Worm (Caenorhabditis elegans) whole organism, L3 larva: ENCODE results near the gene cdh-10.
A peak's percentile ranks its signal among the peaks of the same experiment; 100 is the strongest.

Experiments used
- aly-2 ChIP-seq: fragments of 150-350 bp; optimal IDR thresholded peaks from 2 replicates; lab custom pipeline; 2014; ENCODE audit warnings: missing biosample characterization, missing genetic modification characterization
- ama-1 ChIP-seq: fragments of 150-350 bp; optimal IDR thresholded peaks from 2 replicates; lab custom pipeline; 2018
- ceh-28 ChIP-seq: fragments of 150-350 bp; optimal IDR thresholded peaks from 2 replicates; lab custom pipeline; 2014; ENCODE audit warnings: missing biosample characterization, missing genetic modification reagents, missing genetic modification characterization
- ceh-82 ChIP-seq: fragments of 150-350 bp; optimal IDR thresholded peaks from 2 replicates; lab custom pipeline; 2014; ENCODE audit warnings: missing biosample characterization, missing genetic modification characterization
- ceh-9 ChIP-seq: sonication (generic microtip); optimal IDR thresholded peaks from 2 replicates; lab custom pipeline; 2018; ENCODE audit warnings: missing biosample characterization, missing genetic modification characterization
- daf-12 ChIP-seq: fragments of 150-350 bp; optimal IDR thresholded peaks from 2 replicates; lab custom pipeline; 2014; ENCODE audit warnings: missing biosample characterization, missing genetic modification reagents, missing genetic modification characterization
- egl-27 ChIP-seq: sonication (generic microtip); optimal IDR thresholded peaks from 4 replicates; lab custom pipeline; 2017; ENCODE audit warnings: missing biosample characterization, missing genetic modification reagents, missing genetic modification characterization
- egl-5 ChIP-seq: fragments of 150-350 bp; optimal IDR thresholded peaks from 2 replicates; lab custom pipeline; 2017; ENCODE audit warnings: missing biosample characterization, missing genetic modification reagents, missing genetic modification characterization, inconsistent platforms
- elt-3 ChIP-seq, 3 experiments: fragments of 150-350 bp in 1 of 3; sonication (generic microtip) in 2 of 3; optimal IDR thresholded peaks; 2 replicates in 2 of 3; 4 replicates in 1 of 3; lab custom pipeline; 2014 to 2017; ENCODE audit warnings: missing biosample characterization in 3 of 3, missing genetic modification characterization in 3 of 3
- eor-1 ChIP-seq, 2 experiments: fragments of 150-350 bp; optimal IDR thresholded peaks; 2 replicates each; lab custom pipeline; 2014 to 2018; ENCODE audit warnings: missing biosample characterization in 2 of 2, missing genetic modification characterization in 2 of 2
- fkh-10 ChIP-seq: sonication (generic microtip); optimal IDR thresholded peaks from 2 replicates; lab custom pipeline; 2017; ENCODE audit warnings: missing biosample characterization, missing genetic modification reagents, missing genetic modification characterization
- fkh-2 ChIP-seq: fragments of 150-350 bp; optimal IDR thresholded peaks from 2 replicates; lab custom pipeline; 2014; ENCODE audit warnings: missing biosample characterization, missing genetic modification reagents, missing genetic modification characterization
- fos-1 ChIP-seq: fragments of 150-350 bp; optimal IDR thresholded peaks from 2 replicates; lab custom pipeline; 2014; ENCODE audit warnings: missing biosample characterization, missing genetic modification characterization
- hmg-11 ChIP-seq: sonication (generic microtip); optimal IDR thresholded peaks from 2 replicates; lab custom pipeline; 2016; ENCODE audit warnings: missing genetic modification characterization, missing compliant biosample characterization
- jun-1 ChIP-seq: fragments of 150-350 bp; optimal IDR thresholded peaks from 2 replicates; lab custom pipeline; 2014; ENCODE audit warnings: missing biosample characterization, missing genetic modification reagents, missing genetic modification characterization
- lin-15B ChIP-seq: fragments of 150-350 bp; optimal IDR thresholded peaks from 2 replicates; lab custom pipeline; 2014; ENCODE audit warnings: missing biosample characterization, missing genetic modification characterization
- lsy-12 ChIP-seq: sonication (generic microtip); optimal IDR thresholded peaks from 2 replicates; lab custom pipeline; 2016; ENCODE audit warnings: mild to moderate bottlenecking, missing genetic modification characterization, missing compliant biosample characterization
- mdl-1 ChIP-seq: fragments of 150-350 bp; optimal IDR thresholded peaks from 2 replicates; lab custom pipeline; 2014; ENCODE audit warnings: missing biosample characterization, missing genetic modification characterization
- mml-1 ChIP-seq: fragments of 150-350 bp; sonication (generic microtip); optimal IDR thresholded peaks from 3 replicates; lab custom pipeline; 2014; ENCODE audit warnings: missing biosample characterization, missing genetic modification characterization
- nhr-23 ChIP-seq: fragments of 150-350 bp; optimal IDR thresholded peaks from 2 replicates; lab custom pipeline; 2014; ENCODE audit warnings: missing biosample characterization, missing genetic modification reagents, missing genetic modification characterization
- nhr-237 ChIP-seq: fragments of 150-350 bp; optimal IDR thresholded peaks from 2 replicates; lab custom pipeline; 2014; ENCODE audit warnings: missing biosample characterization, missing genetic modification characterization
- nhr-25 ChIP-seq: sonication (generic microtip); optimal IDR thresholded peaks from 2 replicates; lab custom pipeline; 2017; ENCODE audit warnings: missing biosample characterization, missing genetic modification characterization
- nhr-28 ChIP-seq: fragments of 150-350 bp; optimal IDR thresholded peaks from 2 replicates; lab custom pipeline; 2014; ENCODE audit warnings: missing biosample characterization, missing genetic modification characterization
- nhr-43 ChIP-seq: sonication (generic microtip); optimal IDR thresholded peaks from 2 replicates; lab custom pipeline; 2016; ENCODE audit warnings: mild to moderate bottlenecking, missing genetic modification characterization, missing compliant biosample characterization; ENCODE audit not compliant: poor library complexity, severe bottlenecking
- nhr-67 ChIP-seq: fragments of 150-350 bp; optimal IDR thresholded peaks from 2 replicates; lab custom pipeline; 2014; ENCODE audit warnings: missing biosample characterization, missing genetic modification characterization
- nhr-77 ChIP-seq: fragments of 150-350 bp; optimal IDR thresholded peaks from 2 replicates; lab custom pipeline; 2014; ENCODE audit warnings: missing biosample characterization, missing genetic modification characterization
- skn-1 ChIP-seq: fragments of 150-350 bp; optimal IDR thresholded peaks from 2 replicates; lab custom pipeline; 2014; ENCODE audit warnings: missing biosample characterization, missing genetic modification characterization
- snpc-4 ChIP-seq: fragments of 150-350 bp; optimal IDR thresholded peaks from 2 replicates; lab custom pipeline; 2014; ENCODE audit warnings: missing biosample characterization, missing genetic modification characterization
- tbx-2 ChIP-seq: sonication (generic microtip); optimal IDR thresholded peaks from 2 replicates; lab custom pipeline; 2016; ENCODE audit warnings: mild to moderate bottlenecking, missing genetic modification characterization, missing compliant biosample characterization
- unc-39 ChIP-seq: sonication (generic microtip); optimal IDR thresholded peaks from 4 replicates; lab custom pipeline; 2017; ENCODE audit warnings: missing biosample characterization, missing genetic modification characterization
- unc-62 ChIP-seq: fragments of 150-350 bp; sonication (generic microtip); optimal IDR thresholded peaks from 4 replicates; lab custom pipeline; 2014; ENCODE audit warnings: missing biosample characterization, missing genetic modification reagents, missing genetic modification characterization
- zag-1 ChIP-seq: fragments of 150-350 bp; optimal IDR thresholded peaks from 2 replicates; lab custom pipeline; 2014; ENCODE audit warnings: missing biosample characterization, missing genetic modification characterization

The cdh-10 gene

ce11 chrIV:2407704-2408103, 55.5 kb downstream of the cdh-10 start:
- TF ChIP-seq hmg-11 (tag; lab: Kevin White, UChicago) (no peak), fkh-10 (GFP tag; lab: Kevin White, UChicago) (no peak), lin-15B (tag; lab: Kevin White, UChicago) (no peak), nhr-43 (tag; lab: Kevin White, UChicago) (no peak), nhr-25 (tag; lab: Kevin White, UChicago) (no peak), mml-1 (tag; lab: Kevin White, UChicago) (no peak), nhr-77 (tag; lab: Kevin White, UChicago) (no peak), ceh-82 (tag; lab: Kevin White, UChicago) (no peak), nhr-67 (tag; lab: Kevin White, UChicago) (no peak)

ce11 chrIV:2403374-2403773, 59.8 kb downstream of the cdh-10 start:
- TF ChIP-seq fos-1 (tag; lab: Kevin White, UChicago) (no peak), egl-27 (tag; lab: Kevin White, UChicago) (no peak), elt-3 (tag; optimal IDR thresholded peaks at IDR 0.05; lab: Kevin White, UChicago) (no peak), nhr-77 (tag; lab: Kevin White, UChicago) (no peak), unc-39 (tag; lab: Kevin White, UChicago) (no peak), nhr-23 (no peak), tbx-2 (tag; lab: Kevin White, UChicago) (no peak)
- TF ChIP-seq, all 47 proteins: peak for 0

- TF ChIP-seq lin-15B (tag; lab: Kevin White, UChicago), result no peak
- no peak for TF ChIP-seq zag-1 (tag; lab: Kevin White, UChicago)
- TF ChIP-seq ceh-9 (tag; lab: Kevin White, UChicago), result no peak
- no peak for TF ChIP-seq unc-39 (tag; lab: Kevin White, UChicago)
- TF ChIP-seq ceh-28 (tag; lab: Kevin White, UChicago), result peak; percentile 74
- no peak for TF ChIP-seq snpc-4 (tag; lab: Kevin White, UChicago)
- TF ChIP-seq mdl-1 (tag; lab: Kevin White, UChicago), result no peak
These were observed 62.5 kb downstream of the cdh-10 start for ce11 chrIV:2400651-2401050.

- no peak for TF ChIP-seq skn-1
- peak; percentile 76 for TF ChIP-seq ceh-28 (tag; lab: Kevin White, UChicago)
These were observed 63.7 kb downstream of the cdh-10 start, which contains the start of gene Y38F2AR.10 for ce11 chrIV:2399420-2399819. Y38F2AR.10 (minus strand) TSS chrIV:2399520.

- no peak for TF ChIP-seq jun-1 (tag; lab: Kevin White, UChicago)
- TF ChIP-seq ama-1 (lab: Kevin White, UChicago), result no peak
- TF ChIP-seq unc-62 (GFP tag; lab: Kevin White, UChicago), result no peak
- no peak for TF ChIP-seq egl-5 (tag; lab: Kevin White, UChicago)
- TF ChIP-seq lsy-12 (tag; lab: Kevin White, UChicago), result no peak
- TF ChIP-seq daf-12 (tag; lab: Kevin White, UChicago), result no peak
- no peak for TF ChIP-seq nhr-28 (tag; lab: Kevin White, UChicago)
- no peak for TF ChIP-seq fkh-2 (tag; lab: Kevin White, UChicago)
- no peak for TF ChIP-seq aly-2 (tag; lab: Kevin White, UChicago)
- TF ChIP-seq mml-1 (tag; lab: Kevin White, UChicago), result no peak
- TF ChIP-seq nhr-25 (tag; lab: Kevin White, UChicago), result no peak
- TF ChIP-seq, all 47 proteins: peak for 0
These were observed 64.9 kb downstream of the cdh-10 start for ce11 chrIV:2398317-2398716.

ce11 chrIV:2395997-2396396, 67.2 kb downstream of the cdh-10 start:
- TF ChIP-seq ceh-28 (tag; lab: Kevin White, UChicago), result peak; percentile 96
- TF ChIP-seq fkh-10 (GFP tag; lab: Kevin White, UChicago), result no peak

ce11 chrIV:2393023-2393422, 70.1 kb downstream of the cdh-10 start:
- TF ChIP-seq fkh-2 (tag; lab: Kevin White, UChicago), result no peak
- no peak for TF ChIP-seq mml-1 (tag; lab: Kevin White, UChicago)
- no peak for TF ChIP-seq nhr-67 (tag; lab: Kevin White, UChicago)
- no peak for TF ChIP-seq aly-2 (tag; lab: Kevin White, UChicago)
- no peak for TF ChIP-seq nhr-237 (tag; lab: Kevin White, UChicago)
- TF ChIP-seq eor-1 (tag; optimal IDR thresholded peaks at IDR 0.05; lab: Kevin White, UChicago), result no peak
- TF ChIP-seq unc-62 (GFP tag; lab: Kevin White, UChicago), result no peak
- TF ChIP-seq nhr-77 (tag; lab: Kevin White, UChicago), result no peak
- no peak for TF ChIP-seq fkh-10 (GFP tag; lab: Kevin White, UChicago)
- no peak for TF ChIP-seq snpc-4 (tag; lab: Kevin White, UChicago)
